Fruit fly (Drosophila melanogaster): ENCODE measurements around the gene tkv.

The tkv gene

DNA sequence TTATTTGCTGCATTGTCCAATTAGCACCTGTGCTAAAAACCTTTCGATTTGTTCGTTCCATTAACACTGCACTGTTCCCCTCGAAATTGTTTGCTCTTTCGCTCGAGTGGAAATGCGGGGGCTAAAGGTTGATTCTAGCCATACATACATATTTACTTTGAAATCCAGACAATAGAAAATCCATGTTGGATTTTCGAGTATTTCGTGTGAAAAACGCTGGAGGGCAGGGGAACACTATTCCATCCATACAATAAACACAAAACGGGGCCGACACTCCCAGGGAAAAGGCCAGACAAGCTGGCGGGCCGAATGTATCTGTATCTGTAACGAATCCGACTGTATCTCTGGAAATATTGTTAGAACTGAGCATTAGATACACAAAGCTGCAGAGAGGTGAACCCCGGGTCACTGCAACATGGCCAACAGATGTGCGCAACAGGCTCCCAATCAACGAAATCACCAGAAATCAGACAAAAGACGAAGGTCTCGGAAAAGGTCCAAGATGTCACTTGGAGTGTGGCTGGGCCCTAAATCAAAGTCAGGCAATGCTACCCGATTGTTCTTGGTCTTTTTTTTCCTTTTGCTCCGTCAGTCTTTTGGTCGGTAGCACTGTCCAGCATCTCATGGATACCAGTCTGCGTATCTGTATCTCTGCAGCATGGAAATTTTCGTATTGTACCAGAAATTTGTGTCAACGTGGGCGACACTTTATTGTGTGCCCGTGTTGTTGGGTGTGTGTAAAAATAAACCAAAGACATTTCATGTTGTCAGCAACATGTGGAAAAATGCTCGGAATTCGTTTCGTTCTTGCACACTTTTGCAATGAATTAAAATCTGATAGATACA lies 31.5 kb downstream of the tkv start (continued):
- TF ChIP-seq Xbp1 (GFP tag; optimal IDR thresholded peaks at IDR 0.05), result no peak
- no peak for TF ChIP-seq CG3163 (GFP tag; optimal IDR thresholded peaks at IDR 0.05)

dm6 chr2L:5238567-5238925 lies 32.6 kb downstream of the tkv start:
- no peak for TF ChIP-seq CG3163 (GFP tag; optimal IDR thresholded peaks at IDR 0.05)
- no peak for TF ChIP-seq CG7987 (GFP tag; optimal IDR thresholded peaks at IDR 0.05)
- TF ChIP-seq so (GFP tag; IDR thresholded peaks at IDR 0.05), result no peak
- TF ChIP-seq scrt (GFP tag; optimal IDR thresholded peaks at IDR 0.05), result no peak
- no peak for TF ChIP-seq Meics (GFP tag; optimal IDR thresholded peaks at IDR 0.05)
- TF ChIP-seq z (GFP tag; IDR thresholded peaks at IDR 0.05), result 0 out of 3 replicates have a peak, but pooled peaks have one; percentile 17
- no peak for TF ChIP-seq hbn (GFP tag; IDR thresholded peaks at IDR 0.05; ENCODE audit: partially characterized antibody)
- TF ChIP-seq Taf1 (GFP tag; IDR thresholded peaks at IDR 0.05), result no peak
- no peak for TF ChIP-seq sr (GFP tag; IDR thresholded peaks at IDR 0.05)
- no peak for TF ChIP-seq CG7357 (GFP tag; IDR thresholded peaks at IDR 0.05)
- no peak for TF ChIP-seq YL-1 (GFP tag; optimal IDR thresholded peaks at IDR 0.05)
- no peak for TF ChIP-seq grn (GFP tag; optimal IDR thresholded peaks at IDR 0.05)
- peak; percentile 76 for TF ChIP-seq pros (GFP tag; optimal IDR thresholded peaks at IDR 0.05)
- TF ChIP-seq disco-r (GFP tag; optimal IDR thresholded peaks at IDR 0.05), result no peak
- TF ChIP-seq NFAT (GFP tag; IDR thresholded peaks at IDR 0.05), result peak; percentile 16; the same call in 1 of the 2 replicates
- TF ChIP-seq Dp (GFP tag; optimal IDR thresholded peaks at IDR 0.05), result no peak
- no peak for TF ChIP-seq CG10431 (GFP tag; optimal IDR thresholded peaks at IDR 0.05)
- TF ChIP-seq CG10366 (GFP tag; IDR thresholded peaks at IDR 0.05), result peak; percentile 5; the same call in 1 of the 2 replicates
- TF ChIP-seq CG32532 (GFP tag; IDR thresholded peaks at IDR 0.05), result no peak
- TF ChIP-seq CG1233 (GFP tag; optimal IDR thresholded peaks at IDR 0.05), result no peak
- no peak for TF ChIP-seq Lhr (GFP tag; optimal IDR thresholded peaks at IDR 0.05)
- peak; percentile 61 for TF ChIP-seq Kr (GFP tag; optimal IDR thresholded peaks at IDR 0.05)
- TF ChIP-seq CG30431 (GFP tag; optimal IDR thresholded peaks at IDR 0.05), result no peak
- TF ChIP-seq CG1792 (GFP tag; optimal IDR thresholded peaks at IDR 0.05), result no peak
- no peak for TF ChIP-seq trh (GFP tag; optimal IDR thresholded peaks at IDR 0.05)
- TF ChIP-seq esg (GFP tag; conservative IDR thresholded peaks at IDR 0.05), result no peak
- no peak for TF ChIP-seq Elba2 (GFP tag; optimal IDR thresholded peaks at IDR 0.05)
- TF ChIP-seq CG4360 (GFP tag; IDR thresholded peaks at IDR 0.05), result 0 out of 2 replicates have a peak, but pooled peaks have one; percentile 42
- no peak for TF ChIP-seq NC2α (GFP tag; optimal IDR thresholded peaks at IDR 0.05)
- TF ChIP-seq ara (GFP tag; IDR thresholded peaks at IDR 0.05), result 0 out of 2 replicates have a peak, but pooled peaks have one; percentile 4
- TF ChIP-seq ems (GFP tag; optimal IDR thresholded peaks at IDR 0.05), result no peak
- TF ChIP-seq CG10274 (GFP tag; optimal IDR thresholded peaks at IDR 0.05), result no peak
- no peak for TF ChIP-seq da (GFP tag; optimal IDR thresholded peaks at IDR 0.05)
- no peak for TF ChIP-seq tio (GFP tag; optimal IDR thresholded peaks at IDR 0.05)
- TF ChIP-seq CG33213 (GFP tag; optimal IDR thresholded peaks at IDR 0.05), result no peak
- no peak for TF ChIP-seq Mrtf (GFP tag; IDR thresholded peaks at IDR 0.05)
- TF ChIP-seq Doc3 (GFP tag; IDR thresholded peaks at IDR 0.05; ENCODE audit: partially characterized antibody), result no peak
- TF ChIP-seq Chrac-16 (GFP tag; optimal IDR thresholded peaks at IDR 0.05), result no peak
- no peak for TF ChIP-seq CG16813 (GFP tag; IDR thresholded peaks at IDR 0.05; ENCODE audit: partially characterized antibody)
- TF ChIP-seq CG5245 (GFP tag; optimal IDR thresholded peaks at IDR 0.05), result no peak
- no peak for TF ChIP-seq CG7745 (tag; optimal IDR thresholded peaks at IDR 0.05)
- no peak; the same call in 2 of the 3 replicates for TF ChIP-seq knrl (GFP tag; IDR thresholded peaks at IDR 0.05; ENCODE audit: partially characterized antibody)
- no peak for TF ChIP-seq CG8281 (tag; optimal IDR thresholded peaks at IDR 0.05)
- no peak for TF ChIP-seq PHDP (tag; optimal IDR thresholded peaks at IDR 0.05)
- no peak for TF ChIP-seq Gug (GFP tag; IDR thresholded peaks at IDR 0.05)
- no peak for TF ChIP-seq BtbVII (GFP tag; optimal IDR thresholded peaks at IDR 0.05)
- TF ChIP-seq fd3F (GFP tag; optimal IDR thresholded peaks at IDR 0.05), result no peak
